Worm (Caenorhabditis elegans) whole organism, young adult: ENCODE results near the gene T10H10.2.

Experiments
- B0035.1 ChIP-seq: sonication (generic microtip); optimal IDR thresholded peaks from 2 replicates; lab custom pipeline; 2016; ENCODE audit warnings: missing genetic modification characterization, mild to moderate bottlenecking, missing compliant biosample characterization, missing genotype, missing genetic modification reagents
- F33H1.4 ChIP-seq: fragments of 200-800 bp; sonication (Bioruptor generic); IDR thresholded peaks from 2 replicates; pipeline ENCODE4 v1.3.6; 2022; ENCODE audit warnings: missing genetic modification reagents, missing genetic modification characterization, missing compliant biosample characterization
- F39B2.1 ChIP-seq: fragments of 200-800 bp; sonication (Bioruptor generic); IDR thresholded peaks from 2 replicates; pipeline ENCODE4 v1.3.6; 2022; ENCODE audit warnings: missing genetic modification reagents, missing genetic modification characterization, missing compliant biosample characterization
- F49E8.2 ChIP-seq: sonication (generic microtip); optimal IDR thresholded peaks from 3 replicates; lab custom pipeline; 2017; ENCODE audit warnings: missing genetic modification characterization, mild to moderate bottlenecking, missing compliant biosample characterization, antibody characterized with exemption, moderate library complexity; ENCODE audit not compliant: insufficient read depth
- K11D2.4 ChIP-seq: fragments of 200-800 bp; sonication (Bioruptor generic); IDR thresholded peaks from 2 replicates; pipeline ENCODE4 v1.3.6; 2022; ENCODE audit warnings: missing genetic modification reagents, missing genetic modification characterization, missing compliant biosample characterization
- K12H6.12 ChIP-seq: fragments of 200-800 bp; sonication (Bioruptor generic); optimal IDR thresholded peaks from 2 replicates; lab custom pipeline; 2018; ENCODE audit warnings: mild to moderate bottlenecking, missing genetic modification characterization, missing compliant biosample characterization
- akir-1 ChIP-seq: fragments of 200-800 bp; sonication (Bioruptor generic); optimal IDR thresholded peaks from 2 replicates; lab custom pipeline; 2018; ENCODE audit warnings: mild to moderate bottlenecking, missing genetic modification characterization, moderate library complexity, missing compliant biosample characterization
- aptf-3 ChIP-seq: fragments of 200-800 bp; sonication (Bioruptor generic); IDR thresholded peaks from 2 replicates; pipeline ENCODE4 v1.3.6; 2022; ENCODE audit warnings: missing genetic modification characterization, missing compliant biosample characterization
- atf-7 ChIP-seq: sonication (generic microtip); optimal IDR thresholded peaks from 2 replicates; lab custom pipeline; 2017; ENCODE audit warnings: mild to moderate bottlenecking, missing genetic modification characterization, missing compliant biosample characterization
- bed-2 ChIP-seq: fragments of 200-800 bp; sonication (Bioruptor generic); IDR thresholded peaks from 2 replicates; pipeline ENCODE4 v1.3.6; 2022; ENCODE audit warnings: missing genetic modification reagents, missing genetic modification characterization, missing compliant biosample characterization
- cebp-1 ChIP-seq, 2 experiments: fragments of 200-800 bp in 1 of 2; sonication (Bioruptor generic) in 1 of 2; sonication (generic microtip) in 1 of 2; IDR thresholded peaks in 1 of 2; optimal IDR thresholded peaks in 1 of 2; 2 replicates each; pipeline versions ENCODE4 v1.3.6 to Lab custom; 2017 to 2022; ENCODE audit warnings: missing compliant biosample characterization in 2 of 2, missing genetic modification characterization in 2 of 2, mild to moderate bottlenecking in 1 of 2, missing genetic modification reagents in 1 of 2, moderate library complexity in 1 of 2
- cebp-2 ChIP-seq: fragments of 200-800 bp; sonication (Bioruptor generic); IDR thresholded peaks from 2 replicates; pipeline ENCODE4 v1.3.6; 2022; ENCODE audit warnings: missing genetic modification characterization, missing compliant biosample characterization
- ceh-27 ChIP-seq: fragments of 200-800 bp; sonication (Bioruptor generic); optimal IDR thresholded peaks from 2 replicates; lab custom pipeline; 2018; ENCODE audit warnings: mild to moderate bottlenecking, missing genetic modification characterization, moderate library complexity, missing compliant biosample characterization
- dpl-1 ChIP-seq: fragments of 150-350 bp; optimal IDR thresholded peaks from 2 replicates; lab custom pipeline; 2014; ENCODE audit warnings: missing biosample characterization, missing genetic modification reagents, missing genetic modification characterization
- efl-1 ChIP-seq: fragments of 150-350 bp; optimal IDR thresholded peaks from 2 replicates; lab custom pipeline; 2014; ENCODE audit warnings: missing biosample characterization, missing genetic modification reagents, missing genetic modification characterization
- ets-4 ChIP-seq: fragments of 200-800 bp; sonication (Bioruptor generic); optimal IDR thresholded peaks from 2 replicates; lab custom pipeline; 2018; ENCODE audit warnings: mild to moderate bottlenecking, missing genetic modification characterization, missing compliant biosample characterization
- gei-17 ChIP-seq: fragments of 200-800 bp; sonication (Bioruptor generic); optimal IDR thresholded peaks from 2 replicates; lab custom pipeline; 2018; ENCODE audit warnings: mild to moderate bottlenecking, missing genetic modification characterization, missing compliant biosample characterization
- hlh-26 ChIP-seq: fragments of 200-800 bp; sonication (Bioruptor generic); conservative IDR thresholded peaks from 2 replicates; pipeline ENCODE4 v1.3.6; 2022; ENCODE audit warnings: missing genetic modification reagents, missing genetic modification characterization, missing compliant biosample characterization
- hmg-1.2 ChIP-seq: fragments of 200-800 bp; sonication (Bioruptor generic); IDR thresholded peaks from 2 replicates; pipeline ENCODE4 v1.3.6; 2022; ENCODE audit warnings: missing genetic modification reagents, missing genetic modification characterization, missing compliant biosample characterization
- let-607 ChIP-seq, 2 experiments: fragments of 200-800 bp in 1 of 2; sonication (Bioruptor generic) in 1 of 2; sonication (generic microtip) in 1 of 2; optimal IDR thresholded peaks; 2 replicates each; lab custom pipeline; 2016 to 2018; ENCODE audit warnings: mild to moderate bottlenecking in 2 of 2, missing compliant biosample characterization in 2 of 2, missing genetic modification characterization in 2 of 2, moderate library complexity in 2 of 2, missing genotype in 1 of 2
- lin-40 ChIP-seq: sonication (generic microtip); optimal IDR thresholded peaks from 2 replicates; lab custom pipeline; 2016; ENCODE audit warnings: missing genetic modification characterization, mild to moderate bottlenecking, missing compliant biosample characterization, missing genotype, missing genetic modification reagents
- madf-3 ChIP-seq: fragments of 200-800 bp; sonication (Bioruptor generic); IDR thresholded peaks from 2 replicates; pipeline ENCODE4 v1.3.6; 2022; ENCODE audit warnings: missing genetic modification reagents, missing genetic modification characterization, missing compliant biosample characterization
- mcd-1 ChIP-seq: fragments of 200-800 bp; sonication (Bioruptor generic); IDR thresholded peaks from 2 replicates; pipeline ENCODE4 v1.3.6; 2022; ENCODE audit warnings: missing genetic modification reagents, missing genetic modification characterization, missing compliant biosample characterization
- nhr-80 ChIP-seq: sonication (generic microtip); optimal IDR thresholded peaks from 2 replicates; lab custom pipeline; 2016; ENCODE audit warnings: missing genetic modification characterization, missing compliant biosample characterization
- pbrm-1 ChIP-seq: fragments of 200-800 bp; sonication (Bioruptor generic); IDR thresholded peaks from 2 replicates; pipeline ENCODE4 v1.3.6; 2022; ENCODE audit warnings: missing genetic modification reagents, missing genetic modification characterization, missing compliant biosample characterization
- rcor-1 ChIP-seq: fragments of 200-800 bp; sonication (Bioruptor generic); IDR thresholded peaks from 2 replicates; pipeline ENCODE4 v1.3.6; 2022; ENCODE audit warnings: missing genetic modification reagents, missing genetic modification characterization, missing compliant biosample characterization
- rec-8 ChIP-seq, 2 experiments: sonication (generic microtip); optimal IDR thresholded peaks; 2 replicates each; lab custom pipeline; 2016; ENCODE audit warnings: mild to moderate bottlenecking in 2 of 2, missing genetic modification characterization in 2 of 2, missing genetic modification reagents in 2 of 2, missing genotype in 2 of 2, missing biosample characterization in 1 of 2, missing compliant biosample characterization in 1 of 2, moderate library complexity in 1 of 2
- repo-1 ChIP-seq: sonication (generic microtip); optimal IDR thresholded peaks from 2 replicates; lab custom pipeline; 2017; ENCODE audit warnings: mild to moderate bottlenecking, missing genetic modification characterization, missing compliant biosample characterization
- snpc-1.1 ChIP-seq: sonication (generic microtip); optimal IDR thresholded peaks from 2 replicates; lab custom pipeline; 2017; ENCODE audit warnings: missing genetic modification characterization, mild to moderate bottlenecking, missing compliant biosample characterization, antibody characterized with exemption, moderate library complexity, missing genotype, missing genetic modification reagents; ENCODE audit not compliant: insufficient read depth
- snpc-4 ChIP-seq, 5 experiments: fragments of 150-350 bp in 1 of 5; sonication (generic microtip) in 4 of 5; optimal IDR thresholded peaks; 2 replicates each; lab custom pipeline; 2014 to 2018; ENCODE audit warnings: missing genetic modification characterization in 5 of 5, missing biosample characterization in 3 of 5, antibody characterized with exemption in 2 of 5, mild to moderate bottlenecking in 2 of 5, missing compliant biosample characterization in 2 of 5, missing genotype in 2 of 5, moderate library complexity in 2 of 5, missing genetic modification reagents in 1 of 5
- somi-1 ChIP-seq: fragments of 200-800 bp; sonication (Bioruptor generic); optimal IDR thresholded peaks from 2 replicates; lab custom pipeline; 2018; ENCODE audit warnings: mild to moderate bottlenecking, missing genetic modification characterization, missing compliant biosample characterization
- tbx-9 ChIP-seq: sonication (generic microtip); optimal IDR thresholded peaks from 2 replicates; lab custom pipeline; 2016; ENCODE audit warnings: borderline replicate concordance, missing genetic modification characterization, inconsistent platforms, missing compliant biosample characterization
- ztf-26 ChIP-seq: sonication (generic microtip); optimal IDR thresholded peaks from 2 replicates; lab custom pipeline; 2017; ENCODE audit warnings: missing genetic modification characterization, missing compliant biosample characterization
- ztf-6 ChIP-seq: fragments of 200-800 bp; sonication (Bioruptor generic); IDR thresholded peaks from 2 replicates; pipeline ENCODE4 v1.3.6; 2022; ENCODE audit warnings: missing genetic modification reagents, missing genetic modification characterization, missing compliant biosample characterization

Gene T10H10.2

DNA sequence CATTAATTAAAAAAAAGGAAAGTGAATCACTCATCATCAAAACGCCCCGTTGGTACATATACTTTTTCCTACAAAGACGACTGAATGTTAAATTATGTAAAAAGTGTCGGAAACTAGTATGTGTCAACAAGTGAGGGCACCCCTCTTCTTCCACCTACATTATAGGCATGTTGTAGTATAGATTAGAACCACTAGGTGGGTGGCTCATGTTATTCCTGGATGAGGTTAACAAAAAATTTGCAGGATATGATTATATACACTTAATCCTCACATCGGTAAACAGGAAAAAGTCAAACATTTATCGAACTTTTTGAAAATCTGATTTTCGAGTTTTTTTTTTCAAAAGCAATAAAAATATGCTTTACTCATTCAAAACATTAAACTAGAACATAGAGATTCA, 18.6 kb upstream of the T10H10.2 start:
- no peak for TF ChIP-seq gei-17
- TF ChIP-seq hlh-26 (GFP tag; lab: Robert Waterston, UW) = no peak
- no peak for TF ChIP-seq rec-8 (tag; optimal IDR thresholded peaks at IDR 0.05; lab: Kevin White, UChicago)
- no peak for TF ChIP-seq aptf-3 (GFP tag; lab: Robert Waterston, UW)
- TF ChIP-seq madf-3 (GFP tag; lab: Robert Waterston, UW) = no peak
- TF ChIP-seq repo-1 (tag; lab: Kevin White, UChicago) = no peak
- TF ChIP-seq efl-1 (GFP tag; lab: Kevin White, UChicago) = no peak
- TF ChIP-seq mcd-1 (GFP tag; lab: Robert Waterston, UW) = no peak
- TF ChIP-seq atf-7 (tag; lab: Kevin White, UChicago) = no peak
- no peak for TF ChIP-seq pbrm-1 (GFP tag; lab: Robert Waterston, UW)
- TF ChIP-seq akir-1 (GFP tag; lab: Kevin White, UChicago) = no peak
- TF ChIP-seq F39B2.1 = no peak
- no peak for TF ChIP-seq dpl-1 (GFP tag; lab: Kevin White, UChicago)
- no peak for TF ChIP-seq cebp-2 (GFP tag; lab: Robert Waterston, UW)
- no peak for TF ChIP-seq somi-1 (GFP tag; lab: Kevin White, UChicago)
- no peak for TF ChIP-seq snpc-4 (GFP tag; optimal IDR thresholded peaks at IDR 0.05; lab: Kevin White, UChicago)
- no peak for TF ChIP-seq snpc-4 (tag; optimal IDR thresholded peaks at IDR 0.05; lab: Kevin White, UChicago)
- TF ChIP-seq, all 124 proteins: peak for 0

DNA sequence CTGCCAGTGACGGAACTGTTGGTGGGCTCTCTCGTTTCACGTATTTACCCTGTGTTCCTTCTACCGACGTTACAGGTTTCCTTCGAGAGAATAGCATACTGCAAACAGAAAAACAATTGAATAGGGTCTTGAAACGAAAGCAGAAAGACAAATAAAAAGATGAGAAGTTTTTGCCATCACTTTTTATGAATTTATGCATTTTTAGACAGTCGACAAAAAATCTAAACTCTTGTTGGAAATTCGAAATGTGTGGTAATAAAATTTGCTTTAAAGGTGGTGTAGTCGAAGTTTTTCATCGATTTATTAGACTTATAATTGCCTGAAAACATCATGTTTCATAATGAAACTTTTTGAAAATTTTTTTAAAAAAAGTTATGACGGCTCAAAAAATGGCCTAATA, 7.5 kb upstream of the T10H10.2 start, which contains the start of gene sav-1:
Gene sav-1 (minus strand): TSS at position 101 of the 400 bp plus-strand sequence.
- TF ChIP-seq akir-1 (GFP tag; lab: Kevin White, UChicago) (no peak), F49E8.2 (no peak), mcd-1 (GFP tag; lab: Robert Waterston, UW) (no peak), ztf-26 (no peak), snpc-1.1 (tag; lab: Kevin White, UChicago) (no peak), B0035.1 (tag; lab: Kevin White, UChicago) (no peak), cebp-1 (GFP tag; IDR thresholded peaks at IDR 0.05; lab: Robert Waterston, UW) (no peak), cebp-1 (tag; optimal IDR thresholded peaks at IDR 0.05; lab: Kevin White, UChicago) (no peak), bed-2 (GFP tag; lab: Robert Waterston, UW) (no peak), tbx-9 (tag; lab: Kevin White, UChicago) (no peak), let-607 (tag; optimal IDR thresholded peaks at IDR 0.05; lab: Kevin White, UChicago) (no peak)

DNA sequence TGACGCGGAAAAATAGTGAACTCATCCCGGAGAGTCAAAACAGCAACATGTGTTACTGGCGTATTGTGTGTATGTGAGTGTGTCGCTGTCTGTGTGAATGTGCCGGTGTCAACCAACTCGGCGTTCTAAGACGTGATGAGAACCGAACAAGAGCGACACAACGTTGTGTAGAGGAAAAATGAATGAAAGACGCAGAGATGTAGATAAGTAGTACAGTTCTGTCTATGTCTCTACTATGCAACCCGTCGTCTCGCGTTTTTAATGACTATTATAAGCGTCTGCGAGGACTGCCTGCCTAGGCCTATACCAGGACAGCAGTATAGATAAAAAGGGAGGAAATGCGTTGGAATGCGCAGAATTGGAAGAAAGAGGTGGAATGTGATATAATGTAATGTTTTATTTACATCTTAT, 6.6 kb upstream of the T10H10.2 start:
- peak; percentile 60; the same call in 1 of the 2 replicates for TF ChIP-seq hmg-1.2 (GFP tag; lab: Robert Waterston, UW)
- no peak for TF ChIP-seq ztf-6 (GFP tag; lab: Robert Waterston, UW)
- TF ChIP-seq aptf-3 (GFP tag; lab: Robert Waterston, UW) = no peak
- peak; percentile 12 for TF ChIP-seq atf-7 (tag; lab: Kevin White, UChicago)
- peak; percentile 77 for TF ChIP-seq nhr-80 (tag; lab: Kevin White, UChicago)
- TF ChIP-seq ets-4 (GFP tag; lab: Kevin White, UChicago) = peak; percentile 26
- peak; percentile 60 for TF ChIP-seq K12H6.12
- TF ChIP-seq rcor-1 (GFP tag; lab: Robert Waterston, UW) = 0 out of 2 replicates have a peak, but pooled peaks have one; percentile 28
- peak in 1 of 2 experiments; percentile 22 for TF ChIP-seq let-607 (tag; optimal IDR thresholded peaks at IDR 0.05; lab: Kevin White, UChicago)
- TF ChIP-seq lin-40 (tag; lab: Kevin White, UChicago) = peak; percentile 29
- TF ChIP-seq F33H1.4 = no peak
- no peak for TF ChIP-seq ceh-27 (GFP tag; lab: Kevin White, UChicago)
- no peak for TF ChIP-seq K11D2.4
- TF ChIP-seq, all 124 proteins: peak for 8
